Fruit fly (Drosophila melanogaster): ENCODE data around the gene trk.

Gene trk

DNA sequence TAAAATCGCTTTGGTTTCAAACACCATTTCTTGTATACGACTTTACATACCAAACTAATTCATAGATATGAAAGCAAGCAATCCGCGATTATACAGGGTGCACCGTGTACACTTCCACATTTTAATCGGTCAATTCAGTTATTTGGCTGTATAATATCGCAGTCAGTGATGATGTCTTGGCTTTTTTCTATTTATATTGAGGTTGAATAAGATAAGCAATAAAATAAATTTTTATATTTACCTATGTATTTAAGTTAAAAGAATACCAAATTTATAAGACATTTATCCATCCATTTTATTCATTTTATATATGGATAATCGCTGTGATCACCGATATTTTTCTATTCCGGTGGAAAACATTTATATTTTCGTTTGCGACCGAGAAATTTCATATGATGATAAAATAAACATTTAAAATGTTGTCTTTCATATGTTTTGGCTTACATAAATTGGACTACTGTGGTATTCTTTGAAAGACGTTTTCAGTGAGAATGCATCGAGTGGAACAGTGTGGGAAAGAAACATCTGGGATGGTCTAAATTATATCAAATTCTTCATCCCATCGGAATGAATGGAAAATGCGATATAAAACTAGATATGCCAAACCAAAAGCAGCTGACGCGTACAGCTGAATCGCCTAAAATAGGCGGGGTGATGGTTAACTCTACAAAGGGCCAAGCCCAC, 45.3 kb downstream of the trk start, which contains the start of gene CG5708:
Gene CG5708, minus strand, starts transcription at position 85 of the 684 bp plus-strand sequence.
- TF ChIP-seq usp (GFP tag; optimal IDR thresholded peaks at IDR 0.05) (no peak), Mio (GFP tag; optimal IDR thresholded peaks at IDR 0.05) (no peak), Myc (optimal IDR thresholded peaks at IDR 0.05) (peak; percentile 82), Sp1 (GFP tag; optimal IDR thresholded peaks at IDR 0.05) (peak; percentile 11), sage (GFP tag; optimal IDR thresholded peaks at IDR 0.05) (peak; percentile 26), sv (GFP tag; optimal IDR thresholded peaks at IDR 0.05) (no peak), CG32264 (GFP tag; optimal IDR thresholded peaks at IDR 0.05) (no peak), CrebA (GFP tag; optimal IDR thresholded peaks at IDR 0.05; ENCODE audit: borderline replicate concordance) (no peak), Dfd (GFP tag; optimal IDR thresholded peaks at IDR 0.05) (no peak), N (GFP tag; optimal IDR thresholded peaks at IDR 0.05) (no peak), rgr (GFP tag; optimal IDR thresholded peaks at IDR 0.05) (peak; percentile 15), Rel (GFP tag; optimal IDR thresholded peaks at IDR 0.05) (no peak), Rel (tag; optimal IDR thresholded peaks at IDR 0.05) (peak; percentile 41), woc (GFP tag; optimal IDR thresholded peaks at IDR 0.05) (peak; percentile 80), Hnf4 (GFP tag; optimal IDR thresholded peaks at IDR 0.05) (peak; percentile 22), psq (GFP tag; optimal IDR thresholded peaks at IDR 0.05) (no peak)

DNA sequence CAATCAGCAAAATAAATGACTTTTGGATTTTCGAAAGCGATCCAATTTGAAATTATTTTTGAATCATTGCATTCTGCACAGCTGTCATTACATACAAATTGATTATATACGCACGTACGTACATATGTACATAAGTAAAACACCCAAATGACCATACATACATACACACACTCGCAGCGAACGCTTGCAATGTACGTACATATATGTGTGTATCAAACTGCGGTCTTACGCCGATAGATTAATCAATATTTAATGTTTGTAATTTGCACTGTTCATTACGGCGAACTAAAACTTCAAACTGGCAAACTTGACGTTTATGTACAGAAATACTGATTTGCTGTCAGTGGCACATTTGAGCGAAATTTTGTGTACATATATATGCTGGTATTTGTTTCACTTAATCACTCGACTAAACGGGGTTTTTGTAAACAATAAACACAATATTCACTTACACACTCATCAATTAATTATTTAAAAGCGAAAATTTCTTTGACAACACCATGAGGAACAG, 45.9 kb downstream of the trk start:
- TF ChIP-seq Rel (GFP tag; optimal IDR thresholded peaks at IDR 0.05) (peak; percentile 9), Rel (tag; optimal IDR thresholded peaks at IDR 0.05) (no peak), Vsx2 (GFP tag; optimal IDR thresholded peaks at IDR 0.05; ENCODE audit: partially characterized antibody) (no peak)

DNA sequence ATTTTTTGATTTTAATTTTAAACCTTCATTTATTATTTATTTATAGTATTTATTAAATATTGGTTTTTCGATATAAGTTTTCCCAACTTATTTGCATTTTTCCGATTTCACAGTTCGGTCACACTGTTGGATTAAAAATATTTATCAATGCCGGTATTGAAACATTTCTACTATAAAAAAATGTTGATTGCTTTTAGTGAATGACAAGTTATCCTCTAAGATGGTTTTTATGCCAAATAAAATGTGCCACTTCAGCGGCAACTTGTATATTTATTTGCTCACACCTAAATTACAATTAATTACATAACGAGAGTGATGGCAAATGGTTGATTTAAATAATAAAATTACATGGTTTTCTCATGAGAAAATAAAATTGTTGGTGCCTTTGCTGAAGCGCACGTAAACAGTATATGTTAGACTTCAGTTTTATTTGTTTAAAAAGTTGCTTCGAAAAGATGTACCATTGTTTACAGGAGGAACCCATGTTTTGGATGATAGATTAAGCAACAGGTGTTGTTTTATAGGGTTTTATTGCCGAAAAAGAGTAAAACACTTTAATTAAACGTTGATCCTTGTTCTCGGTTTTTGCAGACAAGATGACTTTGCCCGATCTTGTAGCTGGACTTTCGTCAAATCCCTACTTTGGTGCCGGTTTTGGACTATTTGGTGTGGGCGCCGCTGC, 49.4 kb downstream of the trk start, which contains the start of gene Bcs1:
Gene Bcs1, plus strand, starts transcription at position 108 of the 682 bp plus-strand sequence.
- TF ChIP-seq OdsH (GFP tag; optimal IDR thresholded peaks at IDR 0.05) (no peak), Rel (GFP tag; optimal IDR thresholded peaks at IDR 0.05) (no peak), Rel (tag; optimal IDR thresholded peaks at IDR 0.05) (peak; percentile 7), lola (GFP tag; optimal IDR thresholded peaks at IDR 0.05) (no peak), brk (GFP tag; optimal IDR thresholded peaks at IDR 0.05) (peak; percentile 60), tai (GFP tag; optimal IDR thresholded peaks at IDR 0.05) (peak; percentile 58), Dif (GFP tag; optimal IDR thresholded peaks at IDR 0.05; ENCODE audit: partially characterized antibody) (no peak)
